Fruit fly (Drosophila melanogaster): ENCODE data around the gene PGAP5.
A peak's percentile ranks its signal among the peaks of the same experiment; 100 is the strongest.

PGAP5 gene

dm6 chr2L:8156682-8157081, 42.0 kb upstream of the PGAP5 start (continued):
- TF ChIP-seq Atf3 (GFP tag; optimal IDR thresholded peaks at IDR 0.05) (peak; percentile 8), gcm2 (GFP tag; optimal IDR thresholded peaks at IDR 0.05) (peak; percentile 31), CG2129 (GFP tag; IDR thresholded peaks at IDR 0.05; ENCODE audit: partially characterized antibody) (no peak), org-1 (GFP tag; optimal IDR thresholded peaks at IDR 0.05) (no peak), Sox102F (GFP tag; optimal IDR thresholded peaks at IDR 0.05) (peak; percentile 69), inv (GFP tag; IDR thresholded peaks at IDR 0.05; ENCODE audit: partially characterized antibody) (no peak), tx (GFP tag; optimal IDR thresholded peaks at IDR 0.05) (peak; percentile 58), prd (optimal IDR thresholded peaks at IDR 0.05) (no peak), prd (GFP tag; IDR thresholded peaks at IDR 0.05) (peak; percentile 73), wdn (GFP tag; IDR thresholded peaks at IDR 0.05) (0 out of 2 replicates have a peak, but pooled peaks have one; percentile 50), CTCF (GFP tag; optimal IDR thresholded peaks at IDR 0.05) (peak; percentile 0), Ptx1 (GFP tag; IDR thresholded peaks at IDR 0.05) (peak; percentile 64), Hmx (GFP tag; optimal IDR thresholded peaks at IDR 0.05) (peak; percentile 28), Xrp1 (GFP tag; IDR thresholded peaks at IDR 0.05) (peak; percentile 72), CG11456 (GFP tag; IDR thresholded peaks at IDR 0.05) (no peak), CkIIα-i1 (GFP tag; IDR thresholded peaks at IDR 0.05) (no peak), run (tag; optimal IDR thresholded peaks at IDR 0.05) (peak; percentile 39), CG11695 (GFP tag; IDR thresholded peaks at IDR 0.05) (peak; percentile 71; the same call in 2 of the 3 replicates), CG2875 (GFP tag; optimal IDR thresholded peaks at IDR 0.05) (peak; percentile 6), CG12942 (GFP tag; optimal IDR thresholded peaks at IDR 0.05) (peak; percentile 58), CG11398 (GFP tag; optimal IDR thresholded peaks at IDR 0.05) (no peak), YL-1 (GFP tag; optimal IDR thresholded peaks at IDR 0.05) (peak; percentile 81), cad (GFP tag; optimal IDR thresholded peaks at IDR 0.05) (no peak), pnt (GFP tag; optimal IDR thresholded peaks at IDR 0.05) (peak; percentile 65), HHEX (GFP tag; optimal IDR thresholded peaks at IDR 0.05) (peak; percentile 67), hth (optimal IDR thresholded peaks at IDR 0.05) (no peak), CG12659 (GFP tag; optimal IDR thresholded peaks at IDR 0.05) (peak; percentile 66), tup (GFP tag; optimal IDR thresholded peaks at IDR 0.05) (peak; percentile 65), vvl (GFP tag; IDR thresholded peaks at IDR 0.05) (peak; percentile 89), HmgD (GFP tag; optimal IDR thresholded peaks at IDR 0.05) (peak; percentile 9), CG8290 (GFP tag; optimal IDR thresholded peaks at IDR 0.05) (peak; percentile 26), CG8290 (tag; optimal IDR thresholded peaks at IDR 0.05) (peak in 1 of 2 experiments; percentile 83), sna (GFP tag; IDR thresholded peaks at IDR 0.05; ENCODE audit: partially characterized antibody) (peak; percentile 59; the same call in 1 of the 2 replicates), gcm (GFP tag; optimal IDR thresholded peaks at IDR 0.05) (peak; percentile 30), tio (GFP tag; optimal IDR thresholded peaks at IDR 0.05) (peak; percentile 39), crol (GFP tag; IDR thresholded peaks at IDR 0.05) (no peak), mld (GFP tag; IDR thresholded peaks at IDR 0.05; ENCODE audit: partially characterized antibody) (no peak), scrt (GFP tag; optimal IDR thresholded peaks at IDR 0.05) (peak; percentile 95), CG14710 (tag; optimal IDR thresholded peaks at IDR 0.05) (peak; percentile 77), Fer1 (GFP tag; optimal IDR thresholded peaks at IDR 0.05) (peak; percentile 68)

dm6 chr2L:8157166-8157565, 41.5 kb upstream of the PGAP5 start:
- TF ChIP-seq eyg (GFP tag; optimal IDR thresholded peaks at IDR 0.05), result no peak
- no peak for TF ChIP-seq CTCF (GFP tag; optimal IDR thresholded peaks at IDR 0.05)
- TF ChIP-seq Doc2 (GFP tag; IDR thresholded peaks at IDR 0.05), result no peak
- peak; percentile 3 for TF ChIP-seq mirr (GFP tag; optimal IDR thresholded peaks at IDR 0.05)
- TF ChIP-seq cwo (GFP tag; optimal IDR thresholded peaks at IDR 0.05), result peak; percentile 60
- peak; percentile 89 for TF ChIP-seq CG34376 (GFP tag; optimal IDR thresholded peaks at IDR 0.05)
- TF ChIP-seq CG10565 (GFP tag; optimal IDR thresholded peaks at IDR 0.05), result no peak
- 0 out of 2 replicates have a peak, but pooled peaks have one; percentile 0 for TF ChIP-seq Bgb (GFP tag; IDR thresholded peaks at IDR 0.05; ENCODE audit: partially characterized antibody)
- TF ChIP-seq CG34224 (GFP tag; IDR thresholded peaks at IDR 0.05; ENCODE audit: partially characterized antibody), result 0 out of 3 replicates have a peak, but pooled peaks have one; percentile 3
